Worm (Caenorhabditis elegans): Measurements from ENCODE around the gene str-20.

ce11 chrV:736171-736570 is 20.1 kb upstream of the str-20 start, which contains the start of gene srj-25:
- TF ChIP-seq ceh-13 (GFP tag; optimal IDR thresholded peaks at IDR 0.05) (no peak), B0310.2 (tag; optimal IDR thresholded peaks at IDR 0.05) (no peak), ama-1 (optimal IDR thresholded peaks at IDR 0.05) (no peak), hnd-1 (tag; optimal IDR thresholded peaks at IDR 0.05) (no peak), ets-7 (tag; optimal IDR thresholded peaks at IDR 0.05) (no peak)

All from whole organism, early embryonic.